Worm (Caenorhabditis elegans): ENCODE data around the gene bnc-1.

Gene bnc-1

ce11 chrV:12300166-12300565 is 23.3 kb upstream of the bnc-1 start:
- TF ChIP-seq lin-32 (GFP tag; optimal IDR thresholded peaks at IDR 0.05) (no peak), elt-3 (tag; optimal IDR thresholded peaks at IDR 0.05) (peak; percentile 50), tbx-8 (GFP tag; optimal IDR thresholded peaks at IDR 0.05) (no peak), pha-4 (tag; optimal IDR thresholded peaks at IDR 0.05) (peak; percentile 72), nhr-237 (tag; optimal IDR thresholded peaks at IDR 0.05) (peak; percentile 25), lsy-2 (tag; optimal IDR thresholded peaks at IDR 0.05) (peak; percentile 16), elt-1 (tag; optimal IDR thresholded peaks at IDR 0.05; ENCODE audit: borderline replicate concordance, insufficient read depth) (peak; percentile 16), blmp-1 (tag; optimal IDR thresholded peaks at IDR 0.05) (peak; percentile 9), nhr-76 (tag; optimal IDR thresholded peaks at IDR 0.05) (no peak), ceh-39 (tag; optimal IDR thresholded peaks at IDR 0.05) (peak; percentile 26), bed-3 (GFP tag; optimal IDR thresholded peaks at IDR 0.05) (no peak), ceh-43 (GFP tag; optimal IDR thresholded peaks at IDR 0.05) (no peak)

ce11 chrV:12299244-12299766 is 22.5 kb upstream of the bnc-1 start:
- TF ChIP-seq ztf-11 (tag; optimal IDR thresholded peaks at IDR 0.05) (no peak), unc-39 (tag; optimal IDR thresholded peaks at IDR 0.05) (no peak), nhr-28 (tag; optimal IDR thresholded peaks at IDR 0.05) (no peak), ceh-83 (GFP tag; optimal IDR thresholded peaks at IDR 0.05) (no peak), M03D4.4 (tag; optimal IDR thresholded peaks at IDR 0.05) (no peak), nhr-12 (tag; optimal IDR thresholded peaks at IDR 0.05) (no peak), ceh-39 (tag; optimal IDR thresholded peaks at IDR 0.05) (no peak), nhr-76 (tag; optimal IDR thresholded peaks at IDR 0.05) (no peak), blmp-1 (tag; optimal IDR thresholded peaks at IDR 0.05) (no peak), lin-13 (tag; optimal IDR thresholded peaks at IDR 0.05) (no peak), ces-1 (GFP tag; optimal IDR thresholded peaks at IDR 0.05) (no peak), pha-4 (tag; optimal IDR thresholded peaks at IDR 0.05) (no peak), ceh-43 (GFP tag; optimal IDR thresholded peaks at IDR 0.05) (no peak), sptf-1 (tag; optimal IDR thresholded peaks at IDR 0.05) (no peak), drap-1 (GFP tag; optimal IDR thresholded peaks at IDR 0.05) (no peak)

ce11 chrV:12298184-12298583 is 21.3 kb upstream of the bnc-1 start:
- TF ChIP-seq elt-3 (tag; optimal IDR thresholded peaks at IDR 0.05) (no peak), nhr-76 (tag; optimal IDR thresholded peaks at IDR 0.05) (no peak), ceh-83 (GFP tag; optimal IDR thresholded peaks at IDR 0.05) (no peak), ceh-43 (GFP tag; optimal IDR thresholded peaks at IDR 0.05) (no peak), nhr-237 (tag; optimal IDR thresholded peaks at IDR 0.05) (no peak), tbx-8 (GFP tag; optimal IDR thresholded peaks at IDR 0.05) (no peak), mab-5 (tag; optimal IDR thresholded peaks at IDR 0.05) (no peak), lin-32 (GFP tag; optimal IDR thresholded peaks at IDR 0.05) (no peak), lsy-2 (tag; optimal IDR thresholded peaks at IDR 0.05) (no peak), nhr-12 (tag; optimal IDR thresholded peaks at IDR 0.05) (no peak), nhr-2 (tag; optimal IDR thresholded peaks at IDR 0.05) (no peak), unc-62 (GFP tag; optimal IDR thresholded peaks at IDR 0.05) (no peak), ceh-39 (tag; optimal IDR thresholded peaks at IDR 0.05) (no peak), snpc-4 (tag; optimal IDR thresholded peaks at IDR 0.05) (no peak), sptf-1 (tag; optimal IDR thresholded peaks at IDR 0.05) (no peak), unc-120 (tag; optimal IDR thresholded peaks at IDR 0.05; ENCODE audit: poor library complexity, severe bottlenecking) (no peak)

ce11 chrV:12296794-12297193 is 19.9 kb upstream of the bnc-1 start:
- TF ChIP-seq elt-1 (tag; optimal IDR thresholded peaks at IDR 0.05; ENCODE audit: borderline replicate concordance, insufficient read depth) (peak; percentile 46), ztf-11 (tag; optimal IDR thresholded peaks at IDR 0.05) (no peak)

- TF ChIP-seq bed-3 (GFP tag; optimal IDR thresholded peaks at IDR 0.05) = no peak
- no peak for TF ChIP-seq nhr-12 (tag; optimal IDR thresholded peaks at IDR 0.05)
- no peak for TF ChIP-seq M03D4.4 (tag; optimal IDR thresholded peaks at IDR 0.05)
- TF ChIP-seq unc-120 (tag; optimal IDR thresholded peaks at IDR 0.05; ENCODE audit: poor library complexity, severe bottlenecking) = no peak
- no peak for TF ChIP-seq flh-1 (GFP tag; optimal IDR thresholded peaks at IDR 0.05)
- no peak for TF ChIP-seq mep-1 (tag; optimal IDR thresholded peaks at IDR 0.05)
- TF ChIP-seq snpc-4 (tag; optimal IDR thresholded peaks at IDR 0.05) = no peak
- no peak for TF ChIP-seq cnd-1 (tag; optimal IDR thresholded peaks at IDR 0.05)
Measured at ce11 chrV:12296122-12296521, 19.3 kb upstream of the bnc-1 start.
